Fruit fly (Drosophila melanogaster) whole organism, prepupa: ENCODE measurements around the gene CG32201.

ENCODE experiments used
- Blimp-1 ChIP-seq: fragments of 200-800 bp; sonication (Bioruptor generic); optimal IDR thresholded peaks from 3 replicates; lab custom pipeline; 2017; ENCODE audit warnings: missing biosample characterization, missing genetic modification characterization, mild to moderate bottlenecking, moderate library complexity, missing genetic modification reagents
- CG10631 ChIP-seq: fragments of 200-800 bp; sonication (Bioruptor generic); optimal IDR thresholded peaks from 2 replicates; lab custom pipeline; 2016; ENCODE audit warnings: missing biosample characterization, missing genetic modification characterization
- CG10669 ChIP-seq: fragments of 200-800 bp; sonication (Bioruptor generic); optimal IDR thresholded peaks from 3 replicates; lab custom pipeline; 2018; ENCODE audit warnings: missing biosample characterization, mild to moderate bottlenecking, missing genetic modification characterization, moderate library complexity
- CG11294 ChIP-seq: fragments of 200-800 bp; sonication (Bioruptor generic); IDR thresholded peaks from 2 replicates; pipeline ENCODE4 v1.3.6; 2022; ENCODE audit warnings: missing biosample characterization, missing genetic modification characterization
- CG11762 ChIP-seq: fragments of 200-800 bp; sonication (Bioruptor generic); optimal IDR thresholded peaks from 3 replicates; lab custom pipeline; 2016; ENCODE audit warnings: missing biosample characterization, missing genetic modification characterization; ENCODE audit not compliant: insufficient read depth
- CG15336 ChIP-seq: fragments of 200-800 bp; sonication (Bioruptor generic); IDR thresholded peaks from 2 replicates; pipeline ENCODE4 v1.3.6; 2022; ENCODE audit warnings: missing biosample characterization, missing genetic modification characterization
- CG1621 ChIP-seq: fragments of 200-800 bp; sonication (Bioruptor generic); optimal IDR thresholded peaks from 3 replicates; lab custom pipeline; 2018; ENCODE audit warnings: missing biosample characterization, mild to moderate bottlenecking, missing genetic modification characterization
- CG3032 ChIP-seq: fragments of 200-800 bp; optimal IDR thresholded peaks from 2 replicates; lab custom pipeline; 2019; ENCODE audit warnings: missing biosample characterization, mild to moderate bottlenecking, missing genetic modification characterization, moderate library complexity
- CG31627 ChIP-seq: fragments of 200-800 bp; sonication (Bioruptor generic); optimal IDR thresholded peaks from 3 replicates; lab custom pipeline; 2016; ENCODE audit warnings: missing biosample characterization, missing genetic modification characterization
- CG32006 ChIP-seq: fragments of 200-800 bp; sonication (Bioruptor generic); optimal IDR thresholded peaks from 3 replicates; lab custom pipeline; 2017; ENCODE audit warnings: missing biosample characterization, mild to moderate bottlenecking, missing genetic modification characterization
- CG34406 ChIP-seq: fragments of 200-800 bp; sonication (Bioruptor generic); optimal IDR thresholded peaks from 3 replicates; lab custom pipeline; 2016; ENCODE audit warnings: missing biosample characterization, missing genetic modification characterization
- CG3919 ChIP-seq: fragments of 200-800 bp; sonication (Bioruptor generic); optimal IDR thresholded peaks from 3 replicates; lab custom pipeline; 2016; ENCODE audit warnings: missing biosample characterization, missing genetic modification characterization
- CG6163 ChIP-seq: fragments of 200-800 bp; sonication (Bioruptor generic); IDR thresholded peaks from 3 replicates; pipeline ENCODE4 v1.3.6; 2022; ENCODE audit warnings: missing biosample characterization, missing genetic modification characterization
- CG6276 ChIP-seq: fragments of 200-800 bp; sonication (Bioruptor generic); optimal IDR thresholded peaks from 2 replicates; lab custom pipeline; 2017; ENCODE audit warnings: missing biosample characterization, mild to moderate bottlenecking, missing genetic modification characterization
- CG6792 ChIP-seq: fragments of 200-800 bp; sonication (Bioruptor generic); optimal IDR thresholded peaks from 3 replicates; lab custom pipeline; 2016; ENCODE audit warnings: missing biosample characterization, missing genetic modification characterization
- CG6808 ChIP-seq: fragments of 200-800 bp; sonication (Bioruptor generic); optimal IDR thresholded peaks from 3 replicates; lab custom pipeline; 2017; ENCODE audit warnings: missing biosample characterization, missing genetic modification characterization, mild to moderate bottlenecking, moderate library complexity, missing genetic modification reagents
- CG8119 ChIP-seq: fragments of 200-800 bp; sonication (Bioruptor generic); IDR thresholded peaks from 3 replicates; pipeline ENCODE4 v1.3.6; 2022; ENCODE audit warnings: missing biosample characterization, missing genetic modification characterization
- CG8319 ChIP-seq: fragments of 200-800 bp; sonication (Bioruptor generic); optimal IDR thresholded peaks from 3 replicates; lab custom pipeline; 2016; ENCODE audit warnings: missing biosample characterization, missing genetic modification characterization
- CG8632 ChIP-seq: fragments of 200-800 bp; sonication (Bioruptor generic); optimal IDR thresholded peaks from 3 replicates; lab custom pipeline; 2016; ENCODE audit warnings: missing biosample characterization, missing genetic modification characterization
- CG9139 ChIP-seq: fragments of 200-800 bp; sonication (Bioruptor generic); optimal IDR thresholded peaks from 3 replicates; lab custom pipeline; 2017; ENCODE audit warnings: missing biosample characterization, mild to moderate bottlenecking, missing genetic modification characterization
- Eip75B ChIP-seq: fragments of 200-800 bp; sonication (Bioruptor generic); optimal IDR thresholded peaks from 3 replicates; lab custom pipeline; 2016; ENCODE audit warnings: missing biosample characterization, missing genetic modification characterization
- Eip78C ChIP-seq: fragments of 200-800 bp; sonication (Bioruptor generic); peaks from one replicate; lab custom pipeline; 2016; ENCODE audit warnings: missing biosample characterization, missing genetic modification characterization
- Eip93F ChIP-seq: fragments of 200-800 bp; sonication (Bioruptor generic); optimal IDR thresholded peaks from 2 replicates; lab custom pipeline; 2016; ENCODE audit warnings: missing biosample characterization, mild to moderate bottlenecking, missing genetic modification characterization
- Ets21C ChIP-seq: fragments of 200-800 bp; sonication (Bioruptor generic); optimal IDR thresholded peaks from 3 replicates; lab custom pipeline; 2016; ENCODE audit warnings: missing biosample characterization, missing genetic modification characterization
- Ets96B ChIP-seq: fragments of 200-800 bp; optimal IDR thresholded peaks from 2 replicates; lab custom pipeline; 2019; ENCODE audit warnings: missing biosample characterization, mild to moderate bottlenecking, missing genetic modification characterization, moderate library complexity
- Gug ChIP-seq: fragments of 200-800 bp; sonication (Bioruptor generic); IDR thresholded peaks from 2 replicates; pipeline ENCODE4 v1.3.6; 2022; ENCODE audit warnings: missing biosample characterization, missing genetic modification characterization
- Hr38 ChIP-seq: sonication (Bioruptor generic); optimal IDR thresholded peaks from 2 replicates; lab custom pipeline; 2016; ENCODE audit warnings: missing biosample characterization, missing genetic modification characterization
- Hr4 ChIP-seq: fragments of 200-800 bp; sonication (Bioruptor generic); optimal IDR thresholded peaks from 3 replicates; lab custom pipeline; 2016; ENCODE audit warnings: missing biosample characterization, missing genetic modification characterization
- Lpt ChIP-seq: fragments of 200-800 bp; sonication (Bioruptor generic); optimal IDR thresholded peaks from 3 replicates; lab custom pipeline; 2016; ENCODE audit warnings: missing biosample characterization, missing genetic modification characterization
- Met ChIP-seq: fragments of 200-800 bp; sonication (Bioruptor generic); optimal IDR thresholded peaks from 3 replicates; lab custom pipeline; 2016; ENCODE audit warnings: missing biosample characterization, missing genetic modification characterization
- OdsH ChIP-seq: fragments of 200-800 bp; sonication (Bioruptor generic); optimal IDR thresholded peaks from 3 replicates; lab custom pipeline; 2016; ENCODE audit warnings: missing biosample characterization, missing genetic modification characterization
- Smox ChIP-seq: fragments of 200-800 bp; sonication (Bioruptor generic); optimal IDR thresholded peaks from 3 replicates; lab custom pipeline; 2016; ENCODE audit warnings: missing biosample characterization, missing genetic modification characterization
- Sox102F ChIP-seq: fragments of 200-800 bp; sonication (Bioruptor generic); optimal IDR thresholded peaks from 2 replicates; lab custom pipeline; 2016; ENCODE audit warnings: missing biosample characterization, mild to moderate bottlenecking, missing genetic modification characterization
- Sox14 ChIP-seq: fragments of 200-800 bp; sonication (Bioruptor generic); optimal IDR thresholded peaks from 3 replicates; lab custom pipeline; 2016; ENCODE audit warnings: missing biosample characterization, missing genetic modification characterization
- Sox15 ChIP-seq: fragments of 200-800 bp; sonication (Bioruptor generic); optimal IDR thresholded peaks from 3 replicates; lab custom pipeline; 2016; ENCODE audit warnings: missing biosample characterization, missing genetic modification characterization
- achi ChIP-seq: fragments of 200-800 bp; sonication (Bioruptor generic); optimal IDR thresholded peaks from 3 replicates; lab custom pipeline; 2016; ENCODE audit warnings: missing biosample characterization, missing genetic modification characterization
- acj6 ChIP-seq: fragments of 200-800 bp; sonication (Bioruptor generic); optimal IDR thresholded peaks from 3 replicates; lab custom pipeline; 2016; ENCODE audit warnings: missing biosample characterization, missing genetic modification characterization
- cyc ChIP-seq: fragments of 200-800 bp; sonication (Bioruptor generic); optimal IDR thresholded peaks from 3 replicates; lab custom pipeline; 2016; ENCODE audit warnings: missing biosample characterization, missing genetic modification characterization
- dac ChIP-seq: fragments of 200-800 bp; sonication (Bioruptor generic); optimal IDR thresholded peaks from 2 replicates; lab custom pipeline; 2017; ENCODE audit warnings: missing biosample characterization, mild to moderate bottlenecking, missing genetic modification characterization
- esn ChIP-seq: fragments of 200-800 bp; sonication (Bioruptor generic); optimal IDR thresholded peaks from 2 replicates; lab custom pipeline; 2016; ENCODE audit warnings: missing biosample characterization, mild to moderate bottlenecking, missing genetic modification characterization, moderate library complexity
- fkh ChIP-seq: fragments of 200-800 bp; sonication (Bioruptor generic); optimal IDR thresholded peaks from 3 replicates; lab custom pipeline; 2017; ENCODE audit warnings: missing biosample characterization, mild to moderate bottlenecking, missing genetic modification characterization, moderate library complexity
- net ChIP-seq: fragments of 200-800 bp; sonication (Bioruptor generic); optimal IDR thresholded peaks from 3 replicates; lab custom pipeline; 2016; ENCODE audit warnings: missing biosample characterization, missing genetic modification characterization
- salr ChIP-seq, 2 experiments: fragments of 200-800 bp; sonication (Bioruptor generic); optimal IDR thresholded peaks; 3 replicates each; lab custom pipeline; 2016 to 2018; ENCODE audit warnings: missing biosample characterization in 2 of 2, missing genetic modification characterization in 2 of 2, mild to moderate bottlenecking in 1 of 2
- svp ChIP-seq: fragments of 200-800 bp; sonication (Bioruptor generic); peaks from one replicate; lab custom pipeline; 2016; ENCODE audit warnings: missing biosample characterization, missing genetic modification characterization
- topi ChIP-seq: fragments of 200-800 bp; sonication (Bioruptor generic); optimal IDR thresholded peaks from 3 replicates; lab custom pipeline; 2016; ENCODE audit warnings: missing biosample characterization, missing genetic modification characterization
- vri ChIP-seq: fragments of 200-800 bp; sonication (Bioruptor generic); optimal IDR thresholded peaks from 3 replicates; lab custom pipeline; 2016; ENCODE audit warnings: missing biosample characterization, mild to moderate bottlenecking, missing genetic modification characterization

CG32201 gene

DNA sequence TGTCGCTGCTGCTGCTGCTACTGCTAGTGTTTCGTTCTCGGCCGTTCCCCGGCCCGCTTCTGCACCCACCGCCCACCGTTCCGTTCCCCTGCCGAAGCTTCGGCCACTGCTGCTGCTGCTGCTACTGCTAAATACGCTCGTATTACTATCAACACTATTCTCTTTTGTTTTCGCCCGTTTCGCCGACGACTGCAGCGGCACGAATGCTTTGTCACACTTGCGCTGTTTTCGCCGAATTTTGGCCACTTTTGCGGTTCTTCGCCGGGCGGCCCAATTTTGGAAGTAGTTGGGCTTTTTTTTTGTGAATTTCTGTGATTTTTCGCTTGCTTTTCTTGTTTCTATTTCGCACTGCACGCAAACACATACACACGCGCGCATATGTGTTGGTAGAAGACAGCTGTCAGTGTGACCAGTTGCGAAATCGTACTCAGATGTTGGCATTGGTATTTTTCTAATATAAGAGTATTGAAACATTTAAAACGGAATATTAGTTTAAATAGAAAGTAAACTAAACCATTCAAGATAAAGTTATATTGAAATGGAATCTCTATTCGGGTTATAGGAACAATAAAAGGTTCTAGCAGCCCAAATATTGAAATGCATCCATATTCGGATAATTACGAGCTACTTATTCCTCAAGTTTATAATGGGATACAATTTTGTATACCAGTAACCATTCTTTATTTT is 12.5 kb downstream of the CG32201 start, which contains the start of gene not (continued):
- no peak for TF ChIP-seq Sox15 (GFP tag; lab: Kevin White, UChicago)
- no peak for TF ChIP-seq Blimp-1 (GFP tag; lab: Kevin White, UChicago)
- TF ChIP-seq CG9139 (GFP tag; lab: Kevin White, UChicago): no peak
- no peak for TF ChIP-seq Hr38 (GFP tag; lab: Kevin White, UChicago)
- no peak for TF ChIP-seq CG1621 (tag; lab: Kevin White, UChicago)
- no peak for TF ChIP-seq cyc
- no peak for TF ChIP-seq achi (GFP tag; lab: Kevin White, UChicago)

DNA sequence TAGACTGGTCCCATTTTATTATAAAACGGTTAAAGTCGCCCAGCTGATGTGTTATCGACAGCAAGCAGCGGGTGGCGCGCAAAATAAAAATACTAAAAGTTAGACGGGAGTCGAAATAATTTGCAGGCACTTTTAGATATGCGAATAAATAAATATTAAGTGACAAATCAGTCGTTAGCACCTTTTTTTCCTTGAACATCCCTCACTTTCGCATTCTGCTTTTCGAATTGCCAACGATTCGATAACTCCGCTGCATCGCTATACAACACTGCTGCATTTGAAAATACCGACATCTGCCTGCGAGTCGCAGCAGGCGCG is 13.0 kb downstream of the CG32201 start, which contains the start of gene bora:
Gene bora (plus strand): TSS at position 271 of the 318 bp plus-strand sequence.
- TF ChIP-seq CG11762 (GFP tag; lab: Kevin White, UChicago) (no peak), net (GFP tag; lab: Kevin White, UChicago) (no peak), CG32006 (GFP tag; lab: Kevin White, UChicago) (no peak), CG9139 (GFP tag; lab: Kevin White, UChicago) (no peak), acj6 (peak; percentile 4), CG6163 (0 out of 3 replicates have a peak, but pooled peaks have one; percentile 6), Smox (GFP tag; lab: Kevin White, UChicago) (no peak), Met (GFP tag; lab: Kevin White, UChicago) (no peak), Eip78C (peak; percentile 46)

DNA sequence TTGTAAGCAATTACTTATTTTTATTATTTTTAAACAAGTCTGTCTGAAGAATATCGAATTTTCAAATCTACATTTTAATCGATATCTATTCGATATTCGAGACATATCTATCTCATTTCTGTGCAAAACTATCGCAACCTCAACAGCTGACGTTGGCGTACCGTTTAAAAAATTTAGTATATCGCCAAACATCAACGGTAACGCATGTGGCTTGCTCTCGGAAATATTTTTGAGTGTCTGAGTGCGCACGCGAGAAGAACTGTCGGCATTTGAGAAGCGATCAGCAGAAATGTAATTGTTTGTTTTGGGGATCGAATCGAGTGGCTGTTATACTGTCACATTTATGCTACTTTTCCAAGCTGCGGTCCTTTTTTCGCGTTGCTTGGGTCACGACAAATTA is 16.4 kb downstream of the CG32201 start, which contains the start of gene MYPT-75D:
Gene MYPT-75D (plus strand): TSS at position 174 of the 400 bp plus-strand sequence.
- TF ChIP-seq CG34406 (GFP tag; lab: Kevin White, UChicago) (no peak), Sox102F (peak; percentile 6), Ets96B (tag; lab: Kevin White, UChicago) (no peak), Eip78C (peak; percentile 80), dac (no peak), OdsH (GFP tag; lab: Kevin White, UChicago) (no peak), Lpt (GFP tag; lab: Kevin White, UChicago) (no peak), Eip93F (GFP tag; lab: Kevin White, UChicago) (no peak), CG1621 (tag; lab: Kevin White, UChicago) (no peak), CG15336 (no peak), Hr38 (GFP tag; lab: Kevin White, UChicago) (no peak), topi (no peak), CG32006 (GFP tag; lab: Kevin White, UChicago) (no peak), Ets21C (GFP tag; lab: Kevin White, UChicago) (no peak), Gug (no peak), salr (GFP tag; optimal IDR thresholded peaks at IDR 0.05; lab: Kevin White, UChicago) (no peak), CG10669 (GFP tag; lab: Kevin White, UChicago) (no peak), CG6163 (no peak; the same call in 2 of the 3 replicates), esn (GFP tag; lab: Kevin White, UChicago) (no peak), Smox (GFP tag; lab: Kevin White, UChicago) (no peak), Hr4 (GFP tag; lab: Kevin White, UChicago) (no peak), CG8319 (no peak), CG6276 (GFP tag; lab: Kevin White, UChicago) (no peak), CG11294 (GFP tag; lab: Robert Waterston, UW) (no peak), fkh (GFP tag; lab: Kevin White, UChicago) (peak; percentile 70), CG8632 (GFP tag; lab: Kevin White, UChicago) (no peak), CG31627 (no peak), Sox14 (GFP tag; lab: Kevin White, UChicago) (peak; percentile 54), Met (GFP tag; lab: Kevin White, UChicago) (no peak), Eip75B (no peak), svp (GFP tag; lab: Kevin White, UChicago) (no peak), CG8119 (no peak), net (GFP tag; lab: Kevin White, UChicago) (no peak), CG10631 (no peak), acj6 (no peak), CG3919 (GFP tag; lab: Kevin White, UChicago) (peak; percentile 18), CG3032 (no peak), vri (GFP tag; lab: Kevin White, UChicago) (peak; percentile 31), CG6792 (peak; percentile 0), CG6808 (no peak), CG11762 (GFP tag; lab: Kevin White, UChicago) (no peak)
